Worm (Caenorhabditis elegans) whole organism, L4/young adult: ENCODE results near the gene chil-24.

ENCODE experiments used
- W03F9.2 ChIP-seq: fragments of 150-350 bp; optimal IDR thresholded peaks from 2 replicates; lab custom pipeline; 2014; ENCODE audit warnings: missing biosample characterization, missing genetic modification characterization
- him-1 ChIP-seq: sonication (generic microtip); optimal IDR thresholded peaks from 2 replicates; lab custom pipeline; 2016; ENCODE audit warnings: missing genotype, missing genetic modification reagents, missing genetic modification characterization, missing compliant biosample characterization

DNA sequence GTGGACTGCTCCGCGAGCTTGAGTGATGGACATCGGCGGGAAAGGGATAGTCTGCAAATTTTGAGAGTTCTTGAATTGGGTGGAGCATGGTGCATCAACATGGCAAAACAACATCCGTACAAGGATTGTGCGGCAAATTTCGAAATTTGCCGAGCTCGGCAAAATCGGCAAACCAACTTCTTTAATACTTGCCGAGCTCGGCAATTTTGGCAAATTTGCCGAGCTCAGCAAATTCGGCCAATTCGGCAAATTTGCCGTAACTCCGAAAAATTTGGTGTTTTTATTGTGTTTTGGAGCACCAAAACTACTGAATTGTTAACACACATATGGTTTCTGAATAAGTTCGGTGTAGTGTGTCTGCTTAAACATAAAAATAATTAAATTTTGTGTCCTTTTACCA lies 41.1 kb downstream of the chil-24 start, which contains the start of gene fbxc-55:
- TF ChIP-seq W03F9.2: no peak
- no peak for TF ChIP-seq him-1 (tag; lab: Kevin White, UChicago)
